Fruit fly (Drosophila melanogaster) whole organism, embryonic: ENCODE results near the gene tau.

Experiments used
- BEAF-32 ChIP-seq: fragments of 200-800 bp; sonication (Bioruptor generic); optimal IDR thresholded peaks from 3 replicates; lab custom pipeline; 2017; ENCODE audit warnings: missing biosample characterization, missing genetic modification characterization, mild to moderate bottlenecking, moderate library complexity, missing genetic modification reagents
- CG15514 ChIP-seq: fragments of 200-800 bp; sonication (Bioruptor generic); optimal IDR thresholded peaks from 3 replicates; lab custom pipeline; 2017; ENCODE audit warnings: missing biosample characterization, missing genetic modification characterization, mild to moderate bottlenecking, moderate library complexity, missing genetic modification reagents
- CG1603 ChIP-seq: fragments of 200-800 bp; sonication (Bioruptor generic); optimal IDR thresholded peaks from 2 replicates; lab custom pipeline; 2019; ENCODE audit warnings: missing biosample characterization, mild to moderate bottlenecking, missing genetic modification characterization, moderate library complexity
- CG32532 ChIP-seq: fragments of 200-800 bp; sonication (Bioruptor generic); IDR thresholded peaks from 2 replicates; pipeline ENCODE4 v1.3.6; 2022; ENCODE audit warnings: missing biosample characterization, missing genetic modification characterization
- CG34376 ChIP-seq: fragments of 200-800 bp; sonication (Bioruptor generic); optimal IDR thresholded peaks from 2 replicates; lab custom pipeline; 2018; ENCODE audit warnings: missing biosample characterization, mild to moderate bottlenecking, missing genetic modification characterization
- CG4617 ChIP-seq: fragments of 200-800 bp; sonication (Bioruptor generic); optimal IDR thresholded peaks from 3 replicates; lab custom pipeline; 2016; ENCODE audit warnings: missing biosample characterization, missing genetic modification characterization, borderline replicate concordance
- CG6683 ChIP-seq: fragments of 200-800 bp; sonication (Bioruptor generic); optimal IDR thresholded peaks from 2 replicates; lab custom pipeline; 2017; ENCODE audit warnings: missing biosample characterization, mild to moderate bottlenecking, missing genetic modification characterization, missing genetic modification reagents
- CG7556 ChIP-seq: fragments of 200-800 bp; sonication (Bioruptor generic); optimal IDR thresholded peaks from 2 replicates; lab custom pipeline; 2017; ENCODE audit warnings: missing biosample characterization, mild to moderate bottlenecking, missing genetic modification characterization
- CG9797 ChIP-seq: fragments of 200-800 bp; sonication (Bioruptor generic); optimal IDR thresholded peaks from 3 replicates; lab custom pipeline; 2018; ENCODE audit warnings: missing biosample characterization, mild to moderate bottlenecking, missing genetic modification characterization
- CHES-1-like ChIP-seq: fragments of 200-800 bp; sonication (Bioruptor generic); optimal IDR thresholded peaks from 2 replicates; lab custom pipeline; 2016; ENCODE audit warnings: missing biosample characterization, missing genetic modification characterization
- D ChIP-seq, 2 experiments: fragments of 200-800 bp in 1 of 2; fragments of >200 bp in 1 of 2; sonication (Bioruptor generic) in 1 of 2; optimal IDR thresholded peaks; 2 replicates in 1 of 2; 3 replicates in 1 of 2; lab custom pipeline; 2017; ENCODE audit warnings: mild to moderate bottlenecking in 1 of 2, missing biosample characterization in 1 of 2, missing genetic modification characterization in 1 of 2, missing genetic modification reagents in 1 of 2
- D19A ChIP-seq: fragments of 200-800 bp; optimal IDR thresholded peaks from 3 replicates; lab custom pipeline; 2019; ENCODE audit warnings: missing biosample characterization, mild to moderate bottlenecking, missing genetic modification characterization, moderate library complexity
- Deaf1 ChIP-seq: fragments of 200-800 bp; optimal IDR thresholded peaks from 3 replicates; lab custom pipeline; 2019; ENCODE audit warnings: missing biosample characterization, mild to moderate bottlenecking, missing genetic modification characterization, moderate library complexity
- Dll ChIP-seq: fragments of 200-800 bp; sonication (Bioruptor generic); IDR thresholded peaks from 4 replicates; pipeline ENCODE4 v1.3.6; 2022; ENCODE audit warnings: missing biosample characterization, missing genetic modification characterization; ENCODE audit not compliant: partially characterized antibody
- Dp ChIP-seq: fragments of 200-800 bp; sonication (Bioruptor generic); optimal IDR thresholded peaks from 2 replicates; lab custom pipeline; 2018; ENCODE audit warnings: missing biosample characterization, mild to moderate bottlenecking, missing genetic modification characterization, moderate library complexity
- E2f2 ChIP-seq: fragments of 200-800 bp; sonication (Bioruptor generic); IDR thresholded peaks from 2 replicates; pipeline ENCODE4 v1.3.6; 2022; ENCODE audit warnings: missing biosample characterization, missing genetic modification characterization
- Ets65A ChIP-seq: fragments of 200-800 bp; sonication (Bioruptor generic); peaks from one replicate; lab custom pipeline; 2016; ENCODE audit warnings: missing biosample characterization, missing genetic modification characterization
- Hey ChIP-seq: fragments of 200-800 bp; sonication (Bioruptor generic); optimal IDR thresholded peaks from 3 replicates; lab custom pipeline; 2018; ENCODE audit warnings: missing biosample characterization, mild to moderate bottlenecking, missing genetic modification characterization
- MBD-R2 ChIP-seq: fragments of 200-800 bp; sonication (Bioruptor generic); IDR thresholded peaks from 2 replicates; pipeline ENCODE4 v1.3.6; 2022; ENCODE audit warnings: missing biosample characterization, missing genetic modification characterization
- MESR4 ChIP-seq: fragments of 200-800 bp; sonication (Bioruptor generic); optimal IDR thresholded peaks from 2 replicates; lab custom pipeline; 2018; ENCODE audit warnings: missing biosample characterization, mild to moderate bottlenecking, missing genetic modification characterization, moderate library complexity
- Sin3A ChIP-seq: fragments of >200 bp; optimal IDR thresholded peaks from 2 replicates; lab custom pipeline; 2018
- Vsx1 ChIP-seq: fragments of 200-800 bp; sonication (Bioruptor generic); optimal IDR thresholded peaks from 2 replicates; lab custom pipeline; 2017; ENCODE audit warnings: missing biosample characterization, mild to moderate bottlenecking, missing genetic modification characterization, missing genetic modification reagents
- YL-1 ChIP-seq: fragments of 200-800 bp; sonication (Bioruptor generic); optimal IDR thresholded peaks from 3 replicates; lab custom pipeline; 2017; ENCODE audit warnings: missing biosample characterization, mild to moderate bottlenecking, missing genetic modification characterization
- ci ChIP-seq: fragments of 200-800 bp; sonication (Bioruptor generic); IDR thresholded peaks from 3 replicates; pipeline ENCODE4 v1.3.6; 2022; ENCODE audit warnings: missing biosample characterization, missing genetic modification characterization
- crol ChIP-seq: fragments of 200-800 bp; sonication (Bioruptor generic); IDR thresholded peaks from 2 replicates; pipeline ENCODE4 v1.3.6; 2022; ENCODE audit warnings: missing biosample characterization, missing genetic modification characterization
- fu2 ChIP-seq: fragments of 200-800 bp; sonication (Bioruptor generic); optimal IDR thresholded peaks from 2 replicates; lab custom pipeline; 2016; ENCODE audit warnings: missing biosample characterization, missing genetic modification characterization
- gfzf ChIP-seq: fragments of 200-800 bp; sonication (Bioruptor generic); optimal IDR thresholded peaks from 2 replicates; lab custom pipeline; 2016; ENCODE audit warnings: missing biosample characterization, mild to moderate bottlenecking, missing genetic modification characterization, moderate library complexity
- gt ChIP-seq: fragments of 200-800 bp; sonication (Bioruptor generic); IDR thresholded peaks from 2 replicates; pipeline ENCODE4 v1.3.6; 2022; ENCODE audit warnings: missing biosample characterization, missing genetic modification characterization
- insv ChIP-seq, 2 experiments: fragments of 200-800 bp; sonication (Bioruptor generic); optimal IDR thresholded peaks; 3 replicates each; lab custom pipeline; 2016 to 2018; ENCODE audit warnings: missing biosample characterization in 2 of 2, missing genetic modification characterization in 2 of 2
- jumu ChIP-seq: fragments of 200-800 bp; sonication (Bioruptor generic); optimal IDR thresholded peaks from 3 replicates; lab custom pipeline; 2016; ENCODE audit warnings: missing biosample characterization, missing genetic modification characterization
- pum ChIP-seq: fragments of 200-800 bp; sonication (Bioruptor generic); optimal IDR thresholded peaks from 2 replicates; lab custom pipeline; 2016; ENCODE audit warnings: missing biosample characterization, missing genetic modification characterization
- pzg ChIP-seq: fragments of 200-800 bp; sonication (Bioruptor generic); optimal IDR thresholded peaks from 3 replicates; lab custom pipeline; 2018; ENCODE audit warnings: missing biosample characterization, mild to moderate bottlenecking, missing genetic modification characterization, moderate library complexity
- trem ChIP-seq: fragments of 200-800 bp; optimal IDR thresholded peaks from 3 replicates; lab custom pipeline; 2019; ENCODE audit warnings: missing biosample characterization, mild to moderate bottlenecking, missing genetic modification characterization, moderate library complexity
- twi ChIP-seq: fragments of 200-800 bp; optimal IDR thresholded peaks from 2 replicates; lab custom pipeline; 2019; ENCODE audit warnings: missing biosample characterization, mild to moderate bottlenecking, missing genetic modification characterization, moderate library complexity
- zfh1 ChIP-seq: fragments of 200-800 bp; sonication (Bioruptor generic); IDR thresholded peaks from 3 replicates; pipeline ENCODE4 v1.3.6; 2022; ENCODE audit warnings: missing biosample characterization, missing genetic modification characterization

Gene tau

DNA sequence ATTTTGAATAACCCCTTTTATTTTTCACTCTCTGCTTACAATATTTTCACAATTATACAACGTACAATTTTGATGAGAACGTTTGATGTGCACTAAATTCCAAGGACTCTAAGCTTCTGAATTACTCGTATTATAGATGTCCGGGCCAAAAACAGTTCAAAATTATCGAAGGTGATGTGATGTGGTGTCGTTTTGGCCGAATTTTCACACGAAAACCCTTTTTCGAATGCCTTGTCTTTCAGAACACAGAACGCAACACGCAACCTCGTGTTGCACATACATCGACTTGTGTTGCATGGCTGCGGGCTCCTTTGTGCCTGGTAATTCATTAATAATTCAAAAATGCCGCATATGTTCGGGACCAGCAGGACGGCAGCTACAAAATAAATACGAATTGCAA lies 31.2 kb upstream of the tau start, which contains the start of gene CG31055:
Gene CG31055, minus strand, starts transcription at position 101 of the 400 bp plus-strand sequence.
- TF ChIP-seq CHES-1-like (GFP tag; lab: Kevin White, UChicago) (no peak), jumu (GFP tag; lab: Kevin White, UChicago) (no peak), pum (GFP tag; lab: Kevin White, UChicago) (no peak)

DNA sequence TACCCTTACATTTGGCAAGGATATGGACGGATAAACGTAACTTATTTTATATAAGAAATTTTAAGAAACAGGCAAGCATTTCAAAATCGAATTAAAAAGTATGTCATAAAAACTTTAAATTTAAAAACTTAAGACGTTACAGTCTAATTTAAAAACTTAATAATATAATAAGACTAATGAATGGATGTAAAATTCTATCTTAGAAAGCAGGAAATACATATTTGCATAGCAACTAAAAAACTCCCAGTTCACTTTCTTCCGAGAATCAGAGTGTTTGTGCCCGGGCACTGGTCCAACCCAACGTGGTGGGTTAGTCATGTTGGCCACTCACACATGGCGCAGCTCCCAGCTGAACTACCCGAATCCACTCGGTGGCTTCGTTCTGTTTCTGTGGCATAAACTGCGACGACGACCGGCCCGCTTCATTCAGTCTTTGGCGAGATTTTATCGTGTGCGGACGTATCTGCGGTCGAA lies 28.8 kb upstream of the tau start, which contains the start of gene CG12880:
Gene CG12880, plus strand, starts transcription at position 424 of the 474 bp plus-strand sequence.
- TF ChIP-seq CG15514 (no peak), CG32532 (GFP tag; lab: Robert Waterston, UW) (no peak), Ets65A (peak; percentile 3), Deaf1 (tag; lab: Kevin White, UChicago) (peak; percentile 64), CG7556 (GFP tag; lab: Kevin White, UChicago) (peak; percentile 20), D19A (tag; lab: Kevin White, UChicago) (peak; percentile 87)

DNA sequence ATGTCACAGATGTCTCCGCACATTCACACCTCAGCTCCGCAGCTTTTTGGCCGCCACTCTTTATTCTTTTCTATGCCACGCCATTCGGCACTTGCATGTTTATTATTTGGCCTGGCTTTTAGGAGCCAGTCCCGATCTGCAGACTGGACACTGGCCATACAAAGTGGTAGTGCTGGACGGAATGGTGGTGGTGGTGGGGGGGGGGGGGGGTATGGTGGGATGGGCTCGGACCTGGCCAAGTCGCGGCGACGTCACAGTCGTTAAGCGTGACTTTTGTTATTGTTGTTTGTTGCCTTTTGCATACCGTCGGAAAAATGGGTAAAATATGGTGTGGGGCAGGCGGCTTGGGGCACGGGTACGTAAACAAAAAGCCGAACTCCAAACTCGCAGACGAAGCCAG lies 28.3 kb upstream of the tau start:
- TF ChIP-seq crol (GFP tag; lab: Robert Waterston, UW) (peak; percentile 59), gt (no peak)

dm6 chr3R:27681799-27682198 lies 25.0 kb upstream of the tau start, which contains the start of gene Sce:
Gene Sce, minus strand, starts transcription at chr3R:27682029.
- TF ChIP-seq gfzf (peak; percentile 85), zfh1 (no peak), CG34376 (no peak), insv (GFP tag; optimal IDR thresholded peaks at IDR 0.05; lab: Kevin White, UChicago) (no peak), Dp (GFP tag; lab: Kevin White, UChicago) (peak; percentile 92), BEAF-32 (GFP tag; lab: Kevin White, UChicago) (peak; percentile 3), CG1603 (peak; percentile 37), pum (GFP tag; lab: Kevin White, UChicago) (no peak), YL-1 (GFP tag; lab: Kevin White, UChicago) (peak; percentile 38), CG6683 (GFP tag; lab: Kevin White, UChicago) (no peak), ci (no peak), trem (tag; lab: Kevin White, UChicago) (peak; percentile 14), MBD-R2 (GFP tag; lab: Robert Waterston, UW) (peak; percentile 63), CG9797 (GFP tag; lab: Kevin White, UChicago) (peak; percentile 61), Vsx1 (GFP tag; lab: Kevin White, UChicago) (peak; percentile 99), twi (tag; lab: Kevin White, UChicago) (no peak), Sin3A (lab: Kevin White, UChicago) (peak; percentile 0), D (optimal IDR thresholded peaks at IDR 0.05; lab: Kevin White, UChicago) (no peak), D (GFP tag; optimal IDR thresholded peaks at IDR 0.05; lab: Kevin White, UChicago) (no peak), Hey (tag; lab: Kevin White, UChicago) (no peak), MESR4 (GFP tag; lab: Kevin White, UChicago) (peak; percentile 91), fu2 (no peak), pzg (GFP tag; lab: Kevin White, UChicago) (peak; percentile 71), E2f2 (GFP tag; lab: Robert Waterston, UW) (peak; percentile 94), CG4617 (GFP tag; lab: Kevin White, UChicago) (peak; percentile 79), Dll (GFP tag; lab: Robert Waterston, UW) (0 out of 4 replicates have a peak, but pooled peaks have one; percentile 13)
- TF ChIP-seq, all 482 proteins: peak for 15
